Worm (Caenorhabditis elegans): ENCODE measurements around the gene C35C5.8.

DNA sequence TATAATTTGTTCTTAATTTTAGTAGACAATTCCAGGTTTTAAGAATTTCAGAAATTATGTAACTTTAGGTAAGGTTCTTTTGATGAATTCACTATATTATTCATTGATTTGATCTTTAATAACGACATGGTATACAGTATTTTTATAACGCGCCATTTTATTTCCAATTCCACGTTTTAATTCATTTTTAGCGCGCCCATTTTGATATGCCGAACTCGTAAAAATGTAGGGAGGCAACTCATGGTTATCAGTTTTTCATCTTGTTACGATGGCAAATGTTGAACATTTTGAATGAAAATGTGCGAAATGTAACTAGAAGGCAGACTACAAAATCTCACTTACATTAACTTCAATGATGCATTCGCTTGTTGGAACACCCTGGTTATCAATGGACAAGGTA lies 34.5 kb upstream of the C35C5.8 start:
- TF ChIP-seq him-1 (tag; optimal IDR thresholded peaks at IDR 0.05) = no peak
- TF ChIP-seq W03F9.2 (tag; optimal IDR thresholded peaks at IDR 0.05) = no peak
- no peak for TF ChIP-seq dao-5 (tag; optimal IDR thresholded peaks at IDR 0.05)
